Fruit fly (Drosophila melanogaster) whole organism, embryonic: ENCODE results near the gene CG44261.

Experiments used
- Abd-B ChIP-seq: fragments of 200-800 bp; sonication (Bioruptor generic); optimal IDR thresholded peaks from 2 replicates; lab custom pipeline; 2018; ENCODE audit warnings: missing biosample characterization, mild to moderate bottlenecking, missing genetic modification characterization, moderate library complexity
- Aef1 ChIP-seq: fragments of 200-800 bp; sonication (Bioruptor generic); IDR thresholded peaks from 3 replicates; pipeline ENCODE4 v1.3.6; 2022; ENCODE audit warnings: missing biosample characterization, missing genetic modification characterization
- Asciz ChIP-seq: fragments of 200-800 bp; sonication (Bioruptor generic); optimal IDR thresholded peaks from 2 replicates; lab custom pipeline; 2017; ENCODE audit warnings: missing biosample characterization, mild to moderate bottlenecking, missing genetic modification characterization, missing genetic modification reagents
- Bdp1 ChIP-seq: fragments of 200-800 bp; sonication (Bioruptor generic); optimal IDR thresholded peaks from 3 replicates; lab custom pipeline; 2016; ENCODE audit warnings: missing biosample characterization, missing genetic modification characterization
- CG10979 ChIP-seq: fragments of 200-800 bp; sonication (Bioruptor generic); optimal IDR thresholded peaks from 2 replicates; lab custom pipeline; 2018; ENCODE audit warnings: missing biosample characterization, mild to moderate bottlenecking, missing genetic modification characterization, moderate library complexity
- CG11504 ChIP-seq: fragments of 200-800 bp; sonication (Bioruptor generic); optimal IDR thresholded peaks from 3 replicates; lab custom pipeline; 2019; ENCODE audit warnings: missing biosample characterization, mild to moderate bottlenecking, missing genetic modification characterization, moderate library complexity
- CG12942 ChIP-seq: fragments of 200-800 bp; sonication (Bioruptor generic); optimal IDR thresholded peaks from 3 replicates; lab custom pipeline; 2016; ENCODE audit warnings: missing biosample characterization, missing genetic modification characterization
- CG13123 ChIP-seq: fragments of 200-800 bp; sonication (Bioruptor generic); optimal IDR thresholded peaks from 2 replicates; lab custom pipeline; 2016; ENCODE audit warnings: missing biosample characterization, missing genetic modification characterization
- CG15269 ChIP-seq: fragments of 200-800 bp; sonication (Bioruptor generic); optimal IDR thresholded peaks from 2 replicates; lab custom pipeline; 2018; ENCODE audit warnings: missing biosample characterization, mild to moderate bottlenecking, missing genetic modification characterization, moderate library complexity
- CG17802 ChIP-seq: fragments of 200-800 bp; sonication (Bioruptor generic); optimal IDR thresholded peaks from 2 replicates; lab custom pipeline; 2018; ENCODE audit warnings: missing biosample characterization, mild to moderate bottlenecking, missing genetic modification characterization, moderate library complexity
- CG1792 ChIP-seq: fragments of 200-800 bp; sonication (Bioruptor generic); optimal IDR thresholded peaks from 2 replicates; lab custom pipeline; 2016; ENCODE audit warnings: missing biosample characterization, missing genetic modification characterization
- CG2678 ChIP-seq: fragments of 200-800 bp; sonication (Bioruptor generic); optimal IDR thresholded peaks from 3 replicates; lab custom pipeline; 2019; ENCODE audit warnings: missing biosample characterization, mild to moderate bottlenecking, missing genetic modification characterization, moderate library complexity
- CG30020 ChIP-seq: fragments of 200-800 bp; optimal IDR thresholded peaks from 2 replicates; lab custom pipeline; 2019; ENCODE audit warnings: missing biosample characterization, mild to moderate bottlenecking, missing genetic modification characterization, moderate library complexity
- CG30431 ChIP-seq: fragments of 200-800 bp; sonication (Bioruptor generic); optimal IDR thresholded peaks from 2 replicates; lab custom pipeline; 2017; ENCODE audit warnings: missing biosample characterization, missing genetic modification characterization
- CG3163 ChIP-seq: fragments of 200-800 bp; sonication (Bioruptor generic); optimal IDR thresholded peaks from 3 replicates; lab custom pipeline; 2016; ENCODE audit warnings: missing biosample characterization, missing genetic modification characterization
- CG32767 ChIP-seq: fragments of 200-800 bp; sonication (Bioruptor generic); IDR thresholded peaks from 2 replicates; pipeline ENCODE4 v1.3.6; 2022; ENCODE audit warnings: missing biosample characterization, missing genetic modification characterization
- CG34422 ChIP-seq: fragments of 200-800 bp; sonication (Bioruptor generic); IDR thresholded peaks from 3 replicates; pipeline ENCODE4 v1.3.6; 2022; ENCODE audit warnings: missing biosample characterization, missing genetic modification characterization
- CG4282 ChIP-seq: fragments of 200-800 bp; sonication (Bioruptor generic); optimal IDR thresholded peaks from 2 replicates; lab custom pipeline; 2016; ENCODE audit warnings: missing biosample characterization, missing genetic modification characterization
- CG4328 ChIP-seq: fragments of 200-800 bp; sonication (Bioruptor generic); optimal IDR thresholded peaks from 3 replicates; lab custom pipeline; 2017; ENCODE audit warnings: missing biosample characterization, missing genetic modification reagents, missing genetic modification characterization
- CG4617 ChIP-seq: fragments of 200-800 bp; sonication (Bioruptor generic); optimal IDR thresholded peaks from 3 replicates; lab custom pipeline; 2016; ENCODE audit warnings: missing biosample characterization, missing genetic modification characterization, borderline replicate concordance
- CG6791 ChIP-seq: fragments of 200-800 bp; sonication (Bioruptor generic); IDR thresholded peaks from 3 replicates; pipeline ENCODE4 v1.3.6; 2022; ENCODE audit warnings: missing biosample characterization, missing genetic modification characterization; ENCODE audit not compliant: partially characterized antibody
- CG7556 ChIP-seq: fragments of 200-800 bp; sonication (Bioruptor generic); optimal IDR thresholded peaks from 2 replicates; lab custom pipeline; 2017; ENCODE audit warnings: missing biosample characterization, mild to moderate bottlenecking, missing genetic modification characterization
- CG8924 ChIP-seq: fragments of 200-800 bp; optimal IDR thresholded peaks from 3 replicates; lab custom pipeline; 2019; ENCODE audit warnings: missing biosample characterization, mild to moderate bottlenecking, missing genetic modification characterization, moderate library complexity
- CG9932 ChIP-seq: fragments of 200-800 bp; sonication (Bioruptor generic); IDR thresholded peaks from 2 replicates; pipeline ENCODE4 v1.3.6; 2022; ENCODE audit warnings: missing biosample characterization, missing genetic modification characterization
- Camta ChIP-seq: fragments of 200-800 bp; sonication (Bioruptor generic); optimal IDR thresholded peaks from 2 replicates; lab custom pipeline; 2016; ENCODE audit warnings: missing biosample characterization, missing genetic modification characterization
- D19A ChIP-seq: fragments of 200-800 bp; optimal IDR thresholded peaks from 3 replicates; lab custom pipeline; 2019; ENCODE audit warnings: missing biosample characterization, mild to moderate bottlenecking, missing genetic modification characterization, moderate library complexity
- D19B ChIP-seq: fragments of 200-800 bp; sonication (Bioruptor generic); optimal IDR thresholded peaks from 2 replicates; lab custom pipeline; 2017; ENCODE audit warnings: missing biosample characterization, mild to moderate bottlenecking, missing genetic modification characterization
- Neu2 ChIP-seq: fragments of 200-800 bp; sonication (Bioruptor generic); optimal IDR thresholded peaks from 3 replicates; lab custom pipeline; 2016; ENCODE audit warnings: missing biosample characterization, missing genetic modification characterization, borderline replicate concordance
- NfI ChIP-seq: fragments of 200-800 bp; sonication (Bioruptor generic); optimal IDR thresholded peaks from 3 replicates; lab custom pipeline; 2018; ENCODE audit warnings: missing biosample characterization, mild to moderate bottlenecking, missing genetic modification characterization, moderate library complexity
- Sin3A ChIP-seq: fragments of >200 bp; optimal IDR thresholded peaks from 2 replicates; lab custom pipeline; 2018
- Xrp1 ChIP-seq: fragments of 200-800 bp; sonication (Bioruptor generic); IDR thresholded peaks from 2 replicates; pipeline ENCODE4 v1.3.6; 2022; ENCODE audit warnings: missing biosample characterization, missing genetic modification characterization
- ash1 ChIP-seq: fragments of 200-800 bp; sonication (Bioruptor generic); optimal IDR thresholded peaks from 2 replicates; lab custom pipeline; 2018; ENCODE audit warnings: missing biosample characterization, mild to moderate bottlenecking, missing genetic modification characterization
- bbx ChIP-seq: fragments of 200-800 bp; sonication (Bioruptor generic); IDR thresholded peaks from 2 replicates; pipeline ENCODE4 v1.3.6; 2022; ENCODE audit warnings: missing biosample characterization, missing genetic modification characterization; ENCODE audit not compliant: partially characterized antibody
- bsh ChIP-seq, 2 experiments: fragments of 200-800 bp; sonication (Bioruptor generic); optimal IDR thresholded peaks; 2 replicates each; lab custom pipeline; 2017 to 2018; ENCODE audit warnings: mild to moderate bottlenecking in 2 of 2, missing biosample characterization in 2 of 2, missing genetic modification characterization in 2 of 2, moderate library complexity in 1 of 2
- dimm ChIP-seq: fragments of 200-800 bp; sonication (Bioruptor generic); IDR thresholded peaks from 2 replicates; pipeline ENCODE4 v1.3.6; 2022; ENCODE audit warnings: missing biosample characterization, missing genetic modification characterization
- gcm2 ChIP-seq: fragments of 200-800 bp; sonication (Bioruptor generic); optimal IDR thresholded peaks from 2 replicates; lab custom pipeline; 2016; ENCODE audit warnings: missing biosample characterization, missing genetic modification characterization
- gfzf ChIP-seq: fragments of 200-800 bp; sonication (Bioruptor generic); optimal IDR thresholded peaks from 2 replicates; lab custom pipeline; 2016; ENCODE audit warnings: missing biosample characterization, mild to moderate bottlenecking, missing genetic modification characterization, moderate library complexity
- inv ChIP-seq: fragments of 200-800 bp; sonication (Bioruptor generic); IDR thresholded peaks from 2 replicates; pipeline ENCODE4 v1.3.6; 2022; ENCODE audit warnings: missing biosample characterization, missing genetic modification characterization; ENCODE audit not compliant: partially characterized antibody
- kah ChIP-seq: fragments of 200-800 bp; sonication (Bioruptor generic); optimal IDR thresholded peaks from 2 replicates; lab custom pipeline; 2018; ENCODE audit warnings: missing biosample characterization, mild to moderate bottlenecking, missing genetic modification characterization
- klu ChIP-seq: fragments of 200-800 bp; sonication (Bioruptor generic); IDR thresholded peaks from 2 replicates; pipeline ENCODE4 v1.3.6; 2022; ENCODE audit warnings: missing biosample characterization, missing genetic modification characterization
- nerfin-1 ChIP-seq: fragments of 200-800 bp; sonication (Bioruptor generic); optimal IDR thresholded peaks from 3 replicates; lab custom pipeline; 2019; ENCODE audit warnings: missing biosample characterization, mild to moderate bottlenecking, missing genetic modification characterization, moderate library complexity
- org-1 ChIP-seq: fragments of 200-800 bp; sonication (Bioruptor generic); optimal IDR thresholded peaks from 2 replicates; lab custom pipeline; 2017; ENCODE audit warnings: missing biosample characterization, missing genetic modification characterization
- p53 ChIP-seq: fragments of 200-800 bp; sonication (Bioruptor generic); optimal IDR thresholded peaks from 2 replicates; lab custom pipeline; 2016; ENCODE audit warnings: missing biosample characterization, missing genetic modification characterization
- pb ChIP-seq: fragments of 200-800 bp; sonication (Bioruptor generic); optimal IDR thresholded peaks from 3 replicates; lab custom pipeline; 2016; ENCODE audit warnings: missing biosample characterization, missing genetic modification characterization
- phol ChIP-seq: fragments of 200-800 bp; sonication (Bioruptor generic); optimal IDR thresholded peaks from 3 replicates; lab custom pipeline; 2018; ENCODE audit warnings: missing biosample characterization, mild to moderate bottlenecking, missing genetic modification characterization, moderate library complexity
- slbo ChIP-seq: fragments of 200-800 bp; sonication (Bioruptor generic); IDR thresholded peaks from 2 replicates; pipeline ENCODE4 v1.3.6; 2022; ENCODE audit warnings: missing biosample characterization, missing genetic modification characterization
- ssp ChIP-seq: fragments of 200-800 bp; sonication (Bioruptor generic); IDR thresholded peaks from 2 replicates; pipeline ENCODE4 v1.3.6; 2022; ENCODE audit warnings: missing biosample characterization, missing genetic modification characterization
- stwl ChIP-seq: fragments of 200-800 bp; sonication (Bioruptor generic); optimal IDR thresholded peaks from 3 replicates; lab custom pipeline; 2018; ENCODE audit warnings: missing biosample characterization, mild to moderate bottlenecking, missing genetic modification characterization, moderate library complexity
- tio ChIP-seq: fragments of 200-800 bp; sonication (Bioruptor generic); optimal IDR thresholded peaks from 2 replicates; lab custom pipeline; 2017; ENCODE audit warnings: missing biosample characterization, missing genetic modification characterization, inconsistent platforms
- toy ChIP-seq: fragments of 200-800 bp; sonication (Bioruptor generic); IDR thresholded peaks from 2 replicates; pipeline ENCODE4 v1.3.6; 2022; ENCODE audit warnings: missing biosample characterization, missing genetic modification characterization
- yki ChIP-seq: fragments of >200 bp; optimal IDR thresholded peaks from 3 replicates; lab custom pipeline; 2018

Gene CG44261

DNA sequence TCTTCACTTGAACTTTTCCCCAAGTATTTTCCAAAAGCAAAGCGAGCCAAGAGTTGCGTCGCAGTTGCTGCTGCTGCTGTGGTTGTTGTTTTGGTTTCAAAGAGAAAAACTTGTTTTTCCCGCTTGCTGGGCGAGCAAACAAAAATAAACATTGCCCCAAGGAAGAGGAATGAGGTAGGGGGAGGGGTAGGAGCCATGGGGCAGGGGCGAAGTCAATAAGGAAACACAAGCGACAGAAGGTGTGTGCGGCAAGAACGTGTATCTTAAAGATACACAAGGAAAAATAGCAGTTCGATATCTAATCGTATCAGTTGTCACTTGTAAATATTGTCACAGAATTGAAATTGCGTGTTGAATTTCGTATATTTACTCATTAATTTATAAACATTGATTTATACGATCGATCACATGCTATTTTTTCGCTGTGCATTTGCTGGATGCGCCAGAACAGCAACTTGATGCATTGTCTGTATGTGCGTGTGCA, 14.4 kb downstream of the CG44261 start (continued):
- TF ChIP-seq pb (no peak), inv (GFP tag; lab: Robert Waterston, UW) (no peak), CG17802 (tag; lab: Kevin White, UChicago) (peak; percentile 13), CG2678 (tag; lab: Kevin White, UChicago) (peak; percentile 83), yki (lab: Kevin White, UChicago) (no peak), CG11504 (peak; percentile 60), CG9932 (GFP tag; lab: Robert Waterston, UW) (peak; percentile 15; the same call in 1 of the 2 replicates), p53 (no peak), Aef1 (GFP tag; lab: Robert Waterston, UW) (no peak), CG30020 (tag; lab: Kevin White, UChicago) (peak; percentile 18), Neu2 (no peak), Abd-B (GFP tag; lab: Kevin White, UChicago) (peak; percentile 28), D19B (GFP tag; lab: Kevin White, UChicago) (no peak), klu (GFP tag; lab: Robert Waterston, UW) (no peak), CG1792 (GFP tag; lab: Kevin White, UChicago) (no peak), toy (GFP tag; lab: Robert Waterston, UW) (no peak), Sin3A (lab: Kevin White, UChicago) (no peak), ssp (GFP tag; lab: Robert Waterston, UW) (peak; percentile 39; the same call in 1 of the 2 replicates), CG3163 (GFP tag; lab: Kevin White, UChicago) (no peak), D19A (tag; lab: Kevin White, UChicago) (peak; percentile 78), CG4282 (no peak), ash1 (GFP tag; lab: Kevin White, UChicago) (no peak), slbo (GFP tag; lab: Robert Waterston, UW) (no peak), Xrp1 (GFP tag; lab: Robert Waterston, UW) (peak; percentile 92), org-1 (GFP tag; lab: Kevin White, UChicago) (peak; percentile 42), nerfin-1 (tag; lab: Kevin White, UChicago) (peak; percentile 68), bsh (GFP tag; optimal IDR thresholded peaks at IDR 0.05; lab: Kevin White, UChicago) (peak; percentile 89 to 95), gcm2 (GFP tag; lab: Kevin White, UChicago) (no peak), CG30431 (GFP tag; lab: Kevin White, UChicago) (peak; percentile 29), CG4617 (GFP tag; lab: Kevin White, UChicago) (peak; percentile 14), CG13123 (peak; percentile 52), CG4328 (peak; percentile 44), CG32767 (GFP tag; lab: Robert Waterston, UW) (no peak), phol (tag; lab: Kevin White, UChicago) (peak; percentile 80), Camta (GFP tag; lab: Kevin White, UChicago) (peak; percentile 36), tio (peak; percentile 28), stwl (tag; lab: Kevin White, UChicago) (no peak), CG12942 (GFP tag; lab: Kevin White, UChicago) (peak; percentile 23), gfzf (no peak), Bdp1 (GFP tag; lab: Kevin White, UChicago) (peak; percentile 33), CG7556 (GFP tag; lab: Kevin White, UChicago) (peak; percentile 66), bbx (GFP tag; lab: Robert Waterston, UW) (0 out of 2 replicates have a peak, but pooled peaks have one; percentile 18), kah (GFP tag; lab: Kevin White, UChicago) (peak; percentile 64), Asciz (GFP tag; lab: Kevin White, UChicago) (peak; percentile 82), CG34422 (peak; percentile 65; the same call in 1 of the 3 replicates), CG8924 (tag; lab: Kevin White, UChicago) (peak; percentile 79), CG10979 (tag; lab: Kevin White, UChicago) (peak; percentile 86), CG15269 (tag; lab: Kevin White, UChicago) (peak; percentile 55), CG6791 (GFP tag; lab: Robert Waterston, UW) (no peak), dimm (no peak), NfI (GFP tag; lab: Kevin White, UChicago) (peak; percentile 55)
